Worm (Caenorhabditis elegans) whole organism, late embryonic: Measurements from ENCODE around the gene ift-81.

ENCODE experiments used
- F13H6.1 ChIP-seq: sonication (generic microtip); optimal IDR thresholded peaks from 2 replicates; lab custom pipeline; 2016; ENCODE audit warnings: missing genetic modification characterization, missing compliant biosample characterization
- ahr-1 ChIP-seq: sonication (generic microtip); optimal IDR thresholded peaks from 2 replicates; lab custom pipeline; 2016; ENCODE audit warnings: missing genetic modification characterization, missing compliant biosample characterization
- ceh-19 ChIP-seq: fragments of 200-800 bp; sonication (Bioruptor generic); optimal IDR thresholded peaks from 2 replicates; lab custom pipeline; 2018; ENCODE audit warnings: mild to moderate bottlenecking, missing genetic modification characterization, missing compliant biosample characterization
- ceh-34 ChIP-seq: sonication (generic microtip); optimal IDR thresholded peaks from 2 replicates; lab custom pipeline; 2016; ENCODE audit warnings: mild to moderate bottlenecking, missing genetic modification characterization, missing compliant biosample characterization
- ets-4 ChIP-seq: sonication (generic microtip); optimal IDR thresholded peaks from 2 replicates; lab custom pipeline; 2016; ENCODE audit warnings: missing genetic modification characterization, missing compliant biosample characterization
- nfya-1 ChIP-seq: sonication (generic microtip); optimal IDR thresholded peaks from 2 replicates; lab custom pipeline; 2017; ENCODE audit warnings: missing genetic modification characterization, mild to moderate bottlenecking, missing compliant biosample characterization, antibody characterized with exemption, moderate library complexity
- nhr-11 ChIP-seq: fragments of 150-350 bp; optimal IDR thresholded peaks from 2 replicates; lab custom pipeline; 2014; ENCODE audit warnings: missing biosample characterization, missing genetic modification characterization
- pha-4 ChIP-seq: fragments of 150-350 bp; optimal IDR thresholded peaks from 2 replicates; lab custom pipeline; 2018; ENCODE audit warnings: missing biosample characterization, missing genetic modification reagents, missing genetic modification characterization
- pqm-1 ChIP-seq: sonication (generic microtip); optimal IDR thresholded peaks from 2 replicates; lab custom pipeline; 2016; ENCODE audit warnings: missing genetic modification characterization, missing compliant biosample characterization

- TF ChIP-seq F13H6.1 (tag; lab: Kevin White, UChicago) (no peak), ceh-34 (tag; lab: Kevin White, UChicago) (no peak), ahr-1 (tag; lab: Kevin White, UChicago) (no peak), nhr-11 (tag; lab: Kevin White, UChicago) (no peak), ets-4 (no peak), ceh-19 (GFP tag; lab: Kevin White, UChicago) (no peak), nfya-1 (tag; lab: Kevin White, UChicago) (no peak), pqm-1 (tag; lab: Kevin White, UChicago) (no peak), pha-4 (tag; lab: Kevin White, UChicago) (no peak)
These were observed 18.7 kb upstream of the ift-81 start, which contains the start of gene rga-8 for ce11 chrX:5279674-5280073.
